Fruit fly (Drosophila melanogaster): ENCODE results near the gene Nepl6.
A peak's percentile ranks its signal among the peaks of the same experiment; 100 is the strongest.

Gene Nepl6

dm6 chr2L:6339010-6339897, 46.1 kb downstream of the Nepl6 start (continued):
- TF ChIP-seq CG18262 (tag; optimal IDR thresholded peaks at IDR 0.05) (peak; percentile 0), D (optimal IDR thresholded peaks at IDR 0.05) (peak; percentile 36), D (GFP tag; optimal IDR thresholded peaks at IDR 0.05) (no peak), Lpt (GFP tag; optimal IDR thresholded peaks at IDR 0.05) (no peak), dm (GFP tag; optimal IDR thresholded peaks at IDR 0.05) (peak; percentile 18), dan (GFP tag; IDR thresholded peaks at IDR 0.05) (no peak), MTF-1 (GFP tag; optimal IDR thresholded peaks at IDR 0.05; ENCODE audit: borderline replicate concordance) (peak; percentile 16), abd-A (tag; optimal IDR thresholded peaks at IDR 0.05) (no peak), zen (tag; optimal IDR thresholded peaks at IDR 0.05) (no peak), CG15514 (GFP tag; optimal IDR thresholded peaks at IDR 0.05) (no peak), NFAT (GFP tag; IDR thresholded peaks at IDR 0.05) (no peak), wor (GFP tag; IDR thresholded peaks at IDR 0.05) (no peak), phol (tag; optimal IDR thresholded peaks at IDR 0.05) (peak; percentile 46), salm (tag; optimal IDR thresholded peaks at IDR 0.05) (no peak), BtbVII (GFP tag; optimal IDR thresholded peaks at IDR 0.05) (no peak), Hr51 (GFP tag; optimal IDR thresholded peaks at IDR 0.05) (peak; percentile 3 to 44), CG12236 (GFP tag; optimal IDR thresholded peaks at IDR 0.05) (peak; percentile 14), CG10979 (tag; optimal IDR thresholded peaks at IDR 0.05) (peak; percentile 17), CG7357 (GFP tag; IDR thresholded peaks at IDR 0.05) (peak; percentile 39; the same call in 1 of the 3 replicates), B-H2 (GFP tag; optimal IDR thresholded peaks at IDR 0.05) (no peak), gcm2 (GFP tag; optimal IDR thresholded peaks at IDR 0.05) (no peak), CG10147 (GFP tag; optimal IDR thresholded peaks at IDR 0.05) (no peak), jing (GFP tag; optimal IDR thresholded peaks at IDR 0.05) (no peak), Spps (tag; optimal IDR thresholded peaks at IDR 0.05) (peak; percentile 21), ato (GFP tag; IDR thresholded peaks at IDR 0.05; ENCODE audit: partially characterized antibody) (no peak), cg (GFP tag; optimal IDR thresholded peaks at IDR 0.05) (peak; percentile 90), run (tag; optimal IDR thresholded peaks at IDR 0.05) (no peak), CG6654 (GFP tag; optimal IDR thresholded peaks at IDR 0.05) (no peak), peb (GFP tag; IDR thresholded peaks at IDR 0.05) (no peak), CG10431 (GFP tag; optimal IDR thresholded peaks at IDR 0.05) (no peak), lov (optimal IDR thresholded peaks at IDR 0.05) (no peak), lov (GFP tag; IDR thresholded peaks at IDR 0.05) (peak; percentile 4; the same call in 1 of the 3 replicates), CG5245 (GFP tag; optimal IDR thresholded peaks at IDR 0.05) (peak; percentile 14), CG11723 (GFP tag; optimal IDR thresholded peaks at IDR 0.05) (no peak), Eip74EF (GFP tag; optimal IDR thresholded peaks at IDR 0.05) (no peak), bab2 (GFP tag; optimal IDR thresholded peaks at IDR 0.05) (peak; percentile 65), HLH4C (GFP tag; IDR thresholded peaks at IDR 0.05; ENCODE audit: partially characterized antibody) (no peak), MESR4 (GFP tag; optimal IDR thresholded peaks at IDR 0.05) (no peak), fd96Cb (tag; optimal IDR thresholded peaks at IDR 0.05) (peak; percentile 41), CG12391 (tag; optimal IDR thresholded peaks at IDR 0.05) (peak; percentile 41), Bteb2 (GFP tag; optimal IDR thresholded peaks at IDR 0.05) (peak; percentile 30), al (GFP tag; IDR thresholded peaks at IDR 0.05) (peak; percentile 18; the same call in 1 of the 2 replicates), C15 (GFP tag; IDR thresholded peaks at IDR 0.05) (no peak), chif (GFP tag; optimal IDR thresholded peaks at IDR 0.05) (peak in 1 of 2 experiments; percentile 63), danr (GFP tag; IDR thresholded peaks at IDR 0.05) (peak; percentile 23; the same call in 1 of the 2 replicates), Bdp1 (GFP tag; optimal IDR thresholded peaks at IDR 0.05) (no peak), CG17385 (GFP tag; optimal IDR thresholded peaks at IDR 0.05) (peak; percentile 32), CG11398 (GFP tag; optimal IDR thresholded peaks at IDR 0.05) (no peak)

Measured in whole organism, embryonic.